Fruit fly (Drosophila melanogaster) whole organism, adult: Measurements from ENCODE around the gene CG7724.

Experiments
- CG11617 ChIP-seq: fragments of 200-800 bp; sonication (Bioruptor generic); optimal IDR thresholded peaks from 2 replicates; lab custom pipeline; 2017; ENCODE audit warnings: mild to moderate bottlenecking, missing biosample characterization, missing genetic modification reagents, missing genetic modification characterization
- CG12768 ChIP-seq: fragments of 200-800 bp; sonication (Bioruptor generic); optimal IDR thresholded peaks from 2 replicates; lab custom pipeline; 2017; ENCODE audit warnings: missing biosample characterization, missing genetic modification characterization, mild to moderate bottlenecking, moderate library complexity, missing genetic modification reagents
- CG14711 ChIP-seq: fragments of 200-800 bp; sonication (Bioruptor generic); optimal IDR thresholded peaks from 2 replicates; lab custom pipeline; 2018; ENCODE audit warnings: missing biosample characterization, mild to moderate bottlenecking, missing genetic modification characterization, moderate library complexity
- CG1620 ChIP-seq: fragments of 200-800 bp; sonication (Bioruptor generic); optimal IDR thresholded peaks from 2 replicates; lab custom pipeline; 2016; ENCODE audit warnings: missing biosample characterization, missing genetic modification characterization
- CG33017 ChIP-seq: fragments of 200-800 bp; sonication (Bioruptor generic); optimal IDR thresholded peaks from 2 replicates; lab custom pipeline; 2018; ENCODE audit warnings: missing biosample characterization, mild to moderate bottlenecking, missing genetic modification characterization, moderate library complexity
- CG5204 ChIP-seq: fragments of 200-800 bp; sonication (Bioruptor generic); optimal IDR thresholded peaks from 2 replicates; lab custom pipeline; 2016; ENCODE audit warnings: missing biosample characterization, missing genetic modification characterization
- CG7045 ChIP-seq: fragments of 200-800 bp; sonication (Bioruptor generic); optimal IDR thresholded peaks from 2 replicates; lab custom pipeline; 2017; ENCODE audit warnings: missing biosample characterization, mild to moderate bottlenecking, missing genetic modification characterization
- CG7101 ChIP-seq: fragments of 200-800 bp; sonication (Bioruptor generic); optimal IDR thresholded peaks from 2 replicates; lab custom pipeline; 2018; ENCODE audit warnings: missing biosample characterization, mild to moderate bottlenecking, missing genetic modification characterization, moderate library complexity
- Clk ChIP-seq: fragments of 200-800 bp; sonication (Bioruptor generic); optimal IDR thresholded peaks from 2 replicates; lab custom pipeline; 2017; ENCODE audit warnings: missing biosample characterization, missing genetic modification characterization
- Crg-1 ChIP-seq: fragments of 200-800 bp; sonication (Bioruptor generic); optimal IDR thresholded peaks from 2 replicates; lab custom pipeline; 2016; ENCODE audit warnings: missing biosample characterization, missing genetic modification characterization
- Hr96 ChIP-seq: fragments of 200-800 bp; sonication (Bioruptor generic); optimal IDR thresholded peaks from 2 replicates; lab custom pipeline; 2016; ENCODE audit warnings: missing biosample characterization, missing genetic modification characterization
- Mnt ChIP-seq: fragments of 200-800 bp; sonication (Bioruptor generic); optimal IDR thresholded peaks from 2 replicates; lab custom pipeline; 2016; ENCODE audit warnings: missing biosample characterization, mild to moderate bottlenecking, missing genetic modification characterization
- bab1 ChIP-seq: fragments of 200-800 bp; sonication (Bioruptor generic); optimal IDR thresholded peaks from 3 replicates; lab custom pipeline; 2019; ENCODE audit warnings: missing biosample characterization, mild to moderate bottlenecking, missing genetic modification characterization, moderate library complexity
- cic ChIP-seq: fragments of 200-800 bp; sonication (Bioruptor generic); optimal IDR thresholded peaks from 2 replicates; lab custom pipeline; 2017; ENCODE audit warnings: missing biosample characterization, mild to moderate bottlenecking, missing genetic modification characterization, moderate library complexity
- cnc ChIP-seq, 2 experiments: fragments of >200 bp; optimal IDR thresholded peaks; 2 replicates each; lab custom pipeline; 2017
- kay ChIP-seq: fragments of 200-800 bp; sonication (Bioruptor generic); peaks from one replicate; lab custom pipeline; 2016; ENCODE audit warnings: missing biosample characterization, missing genetic modification characterization, borderline replicate concordance
- ovo ChIP-seq: fragments of 200-800 bp; sonication (Bioruptor generic); optimal IDR thresholded peaks from 2 replicates; lab custom pipeline; 2016; ENCODE audit warnings: missing biosample characterization, missing genetic modification characterization
- pad ChIP-seq: fragments of 200-800 bp; sonication (Bioruptor generic); optimal IDR thresholded peaks from 3 replicates; lab custom pipeline; 2017; ENCODE audit warnings: missing biosample characterization, missing genetic modification characterization, mild to moderate bottlenecking, moderate library complexity, missing genetic modification reagents
- tj ChIP-seq: fragments of 200-800 bp; sonication (Bioruptor generic); optimal IDR thresholded peaks from 3 replicates; lab custom pipeline; 2017; ENCODE audit warnings: missing biosample characterization, mild to moderate bottlenecking, missing genetic modification characterization, moderate library complexity
- toe ChIP-seq: fragments of 200-800 bp; sonication (Bioruptor generic); optimal IDR thresholded peaks from 2 replicates; lab custom pipeline; 2016; ENCODE audit warnings: missing biosample characterization, missing genetic modification characterization

The CG7724 gene

dm6 chr3L:17045431-17046238 lies 9.8 kb upstream of the CG7724 start, which contains the start of gene TpnC73F:
TSS of gene TpnC73F (plus strand) at chr3L:17046063.
- no peak for TF ChIP-seq bab1
- TF ChIP-seq CG33017 = no peak
- no peak for TF ChIP-seq Crg-1 (GFP tag; lab: Kevin White, UChicago)
- no peak for TF ChIP-seq cic (GFP tag; lab: Kevin White, UChicago)
- TF ChIP-seq Hr96 = no peak

- no peak for TF ChIP-seq Mnt (GFP tag; lab: Kevin White, UChicago)
- no peak for TF ChIP-seq ovo
- no peak for TF ChIP-seq CG11617 (GFP tag; lab: Kevin White, UChicago)
- TF ChIP-seq Hr96 = no peak
- TF ChIP-seq cnc (optimal IDR thresholded peaks at IDR 0.05; lab: Kevin White, UChicago) = no peak
- TF ChIP-seq CG1620 (GFP tag; lab: Kevin White, UChicago) = no peak
- no peak for TF ChIP-seq Clk (GFP tag; lab: Kevin White, UChicago)
- no peak for TF ChIP-seq CG14711 (tag; lab: Kevin White, UChicago)
- TF ChIP-seq kay (GFP tag; lab: Kevin White, UChicago) = no peak
- TF ChIP-seq toe (GFP tag; lab: Kevin White, UChicago) = no peak
- TF ChIP-seq cic (GFP tag; lab: Kevin White, UChicago) = no peak
- TF ChIP-seq CG33017 = no peak
- no peak for TF ChIP-seq CG5204 (GFP tag; lab: Kevin White, UChicago)
- no peak for TF ChIP-seq bab1
- no peak for TF ChIP-seq Crg-1 (GFP tag; lab: Kevin White, UChicago)
Measured at dm6 chr3L:17047811-17048239, 7.6 kb upstream of the CG7724 start.

dm6 chr3L:17049314-17049713 lies 6.1 kb upstream of the CG7724 start, which contains the start of gene rogdi:
TSS of gene rogdi (plus strand) at chr3L:17049512.
- TF ChIP-seq bab1 (peak; percentile 19), CG7101 (no peak)

dm6 chr3L:17049912-17050345 lies 5.5 kb upstream of the CG7724 start:
- TF ChIP-seq CG33017 (peak; percentile 42), cic (GFP tag; lab: Kevin White, UChicago) (peak; percentile 70), Mnt (GFP tag; lab: Kevin White, UChicago) (peak; percentile 59), kay (GFP tag; lab: Kevin White, UChicago) (peak; percentile 77), CG11617 (GFP tag; lab: Kevin White, UChicago) (peak; percentile 49), CG14711 (tag; lab: Kevin White, UChicago) (no peak), CG7101 (peak; percentile 63), CG12768 (GFP tag; lab: Kevin White, UChicago) (peak; percentile 64), CG7045 (GFP tag; lab: Kevin White, UChicago) (peak; percentile 61), pad (GFP tag; lab: Kevin White, UChicago) (peak; percentile 37), tj (GFP tag; lab: Kevin White, UChicago) (peak; percentile 95), toe (GFP tag; lab: Kevin White, UChicago) (no peak), Clk (GFP tag; lab: Kevin White, UChicago) (peak; percentile 44), bab1 (peak; percentile 44), CG1620 (GFP tag; lab: Kevin White, UChicago) (no peak), Hr96 (peak; percentile 8)

dm6 chr3L:17050661-17051452 lies 4.6 kb upstream of the CG7724 start:
- no peak for TF ChIP-seq CG12768 (GFP tag; lab: Kevin White, UChicago)
- TF ChIP-seq Mnt (GFP tag; lab: Kevin White, UChicago) = peak; percentile 23
- TF ChIP-seq kay (GFP tag; lab: Kevin White, UChicago) = peak; percentile 33
- no peak for TF ChIP-seq cnc (optimal IDR thresholded peaks at IDR 0.05; lab: Kevin White, UChicago)
- no peak for TF ChIP-seq CG5204 (GFP tag; lab: Kevin White, UChicago)
- TF ChIP-seq CG7101 = no peak
- TF ChIP-seq Hr96 = no peak
- no peak for TF ChIP-seq pad (GFP tag; lab: Kevin White, UChicago)
- TF ChIP-seq tj (GFP tag; lab: Kevin White, UChicago) = peak; percentile 74
- TF ChIP-seq CG33017 = no peak
- TF ChIP-seq cic (GFP tag; lab: Kevin White, UChicago) = no peak
- TF ChIP-seq CG1620 (GFP tag; lab: Kevin White, UChicago) = no peak
- no peak for TF ChIP-seq bab1
- peak; percentile 98 for TF ChIP-seq CG14711 (tag; lab: Kevin White, UChicago)
- no peak for TF ChIP-seq toe (GFP tag; lab: Kevin White, UChicago)

dm6 chr3L:17051472-17051871 lies 3.9 kb upstream of the CG7724 start:
- TF ChIP-seq cic (GFP tag; lab: Kevin White, UChicago) (peak; percentile 14), CG11617 (GFP tag; lab: Kevin White, UChicago) (no peak), CG7101 (no peak), Hr96 (no peak), ovo (no peak), CG33017 (no peak), pad (GFP tag; lab: Kevin White, UChicago) (no peak), Clk (GFP tag; lab: Kevin White, UChicago) (no peak), cnc (optimal IDR thresholded peaks at IDR 0.05; lab: Kevin White, UChicago) (no peak)
